Worm (Caenorhabditis elegans) whole organism, L1 larva: ENCODE measurements around the gene sre-50.

Experiments
- F16B12.6 ChIP-seq: fragments of 150-350 bp; optimal IDR thresholded peaks from 2 replicates; lab custom pipeline; 2014; ENCODE audit warnings: missing biosample characterization, missing genetic modification characterization
- Y116A8C.19 ChIP-seq: sonication (generic microtip); optimal IDR thresholded peaks from 2 replicates; lab custom pipeline; 2016; ENCODE audit warnings: missing compliant biosample characterization, missing genetic modification characterization, borderline replicate concordance
- ama-1 ChIP-seq: fragments of 150-350 bp; optimal IDR thresholded peaks from 2 replicates; lab custom pipeline; 2014
- ceh-88 ChIP-seq: fragments of 200-800 bp; sonication (Bioruptor generic); IDR thresholded peaks from 2 replicates; pipeline ENCODE4 v1.3.6; 2022; ENCODE audit warnings: missing genetic modification characterization, missing compliant biosample characterization
- dpl-1 ChIP-seq, 3 experiments: fragments of 150-350 bp in 2 of 3; sonication (generic microtip) in 1 of 3; optimal IDR thresholded peaks; 2 replicates each; lab custom pipeline; 2014 to 2017; ENCODE audit warnings: missing biosample characterization in 3 of 3, missing genetic modification characterization in 3 of 3, missing genetic modification reagents in 3 of 3
- egl-13 ChIP-seq: sonication (generic microtip); optimal IDR thresholded peaks from 2 replicates; lab custom pipeline; 2016; ENCODE audit warnings: missing genotype, missing genetic modification reagents, missing genetic modification characterization, missing compliant biosample characterization
- egl-27 ChIP-seq, 2 experiments: fragments of 150-350 bp in 1 of 2; sonication (generic microtip); optimal IDR thresholded peaks; 3 replicates each; lab custom pipeline; 2017 to 2018; ENCODE audit warnings: missing biosample characterization in 2 of 2, missing genetic modification characterization in 2 of 2, missing genetic modification reagents in 2 of 2
- elt-3 ChIP-seq, 6 experiments: fragments of 150-350 bp in 1 of 6; sonication (generic microtip); optimal IDR thresholded peaks; 2 replicates each; lab custom pipeline; 2017 to 2018; ENCODE audit warnings: missing biosample characterization in 6 of 6, missing genetic modification characterization in 6 of 6, inconsistent platforms in 1 of 6
- ets-5 ChIP-seq: fragments of 200-800 bp; sonication (Bioruptor generic); IDR thresholded peaks from 2 replicates; pipeline ENCODE4 v1.3.6; 2022; ENCODE audit warnings: missing genetic modification characterization, missing compliant biosample characterization
- fkh-10 ChIP-seq: sonication (generic microtip); optimal IDR thresholded peaks from 2 replicates; lab custom pipeline; 2017; ENCODE audit warnings: missing biosample characterization, missing genetic modification reagents, missing genetic modification characterization
- fkh-8 ChIP-seq: sonication (generic microtip); optimal IDR thresholded peaks from 2 replicates; lab custom pipeline; 2016; ENCODE audit warnings: mild to moderate bottlenecking, missing genetic modification characterization, missing compliant biosample characterization
- grh-1 ChIP-seq: fragments of 200-800 bp; sonication (Bioruptor generic); IDR thresholded peaks from 2 replicates; pipeline ENCODE4 v1.3.6; 2022; ENCODE audit warnings: missing genetic modification reagents, missing genetic modification characterization, missing compliant biosample characterization
- hlh-4 ChIP-seq: sonication (generic microtip); optimal IDR thresholded peaks from 2 replicates; lab custom pipeline; 2016; ENCODE audit warnings: mild to moderate bottlenecking, missing genetic modification characterization, missing compliant biosample characterization
- hpl-2 ChIP-seq: fragments of 150-350 bp; optimal IDR thresholded peaks from 2 replicates; lab custom pipeline; 2014; ENCODE audit warnings: missing biosample characterization, missing genetic modification reagents, missing genetic modification characterization
- isw-1 ChIP-seq: fragments of 200-800 bp; sonication (Bioruptor generic); IDR thresholded peaks from 2 replicates; pipeline ENCODE4 v1.3.6; 2022; ENCODE audit warnings: missing genetic modification characterization, missing compliant biosample characterization
- jun-1 ChIP-seq: fragments of 150-350 bp; optimal IDR thresholded peaks from 2 replicates; lab custom pipeline; 2014; ENCODE audit warnings: missing biosample characterization, missing genetic modification reagents, missing genetic modification characterization
- lin-15B ChIP-seq: fragments of 150-350 bp; sonication (generic microtip); optimal IDR thresholded peaks from 3 replicates; lab custom pipeline; 2014; ENCODE audit warnings: missing biosample characterization, missing genetic modification characterization
- mab-9 ChIP-seq: fragments of 200-800 bp; sonication (Bioruptor generic); IDR thresholded peaks from 2 replicates; pipeline ENCODE4 v1.3.6; 2022; ENCODE audit warnings: missing genetic modification reagents, missing genetic modification characterization, missing compliant biosample characterization
- mef-2 ChIP-seq: fragments of 150-350 bp; optimal IDR thresholded peaks from 2 replicates; lab custom pipeline; 2014; ENCODE audit warnings: missing biosample characterization, missing genetic modification characterization
- nhr-12 ChIP-seq: sonication (generic microtip); optimal IDR thresholded peaks from 2 replicates; lab custom pipeline; 2017; ENCODE audit warnings: missing biosample characterization, missing genetic modification characterization
- nhr-237 ChIP-seq: fragments of 150-350 bp; optimal IDR thresholded peaks from 2 replicates; lab custom pipeline; 2014; ENCODE audit warnings: missing biosample characterization, missing genetic modification characterization
- nhr-28 ChIP-seq: fragments of 150-350 bp; optimal IDR thresholded peaks from 2 replicates; lab custom pipeline; 2014; ENCODE audit warnings: missing biosample characterization, missing genetic modification characterization
- nhr-47 ChIP-seq: sonication (generic microtip); optimal IDR thresholded peaks from 2 replicates; lab custom pipeline; 2016; ENCODE audit warnings: mild to moderate bottlenecking, missing genetic modification characterization, moderate library complexity, missing compliant biosample characterization
- nhr-71 ChIP-seq: sonication (generic microtip); optimal IDR thresholded peaks from 2 replicates; lab custom pipeline; 2016; ENCODE audit warnings: mild to moderate bottlenecking, missing genetic modification characterization, moderate library complexity, missing compliant biosample characterization
- nhr-77 ChIP-seq: fragments of 150-350 bp; optimal IDR thresholded peaks from 2 replicates; lab custom pipeline; 2014; ENCODE audit warnings: missing biosample characterization, missing genetic modification characterization
- nhr-90 ChIP-seq: sonication (generic microtip); optimal IDR thresholded peaks from 2 replicates; lab custom pipeline; 2016; ENCODE audit warnings: mild to moderate bottlenecking, missing genetic modification characterization, missing compliant biosample characterization; ENCODE audit not compliant: poor library complexity
- pax-3 ChIP-seq: fragments of 200-800 bp; sonication (Bioruptor generic); optimal IDR thresholded peaks from 2 replicates; lab custom pipeline; 2018; ENCODE audit warnings: mild to moderate bottlenecking, missing genetic modification characterization, moderate library complexity, missing compliant biosample characterization
- pqm-1 ChIP-seq: sonication (generic microtip); optimal IDR thresholded peaks from 3 replicates; lab custom pipeline; 2017; ENCODE audit warnings: missing biosample characterization, missing genetic modification characterization
- rnt-1 ChIP-seq: sonication (generic microtip); optimal IDR thresholded peaks from 2 replicates; lab custom pipeline; 2016; ENCODE audit warnings: mild to moderate bottlenecking, missing genetic modification characterization, moderate library complexity, missing compliant biosample characterization
- snu-23 ChIP-seq: sonication (generic microtip); optimal IDR thresholded peaks from 2 replicates; lab custom pipeline; 2016; ENCODE audit warnings: missing genetic modification characterization, missing compliant biosample characterization
- sup-37 ChIP-seq: fragments of 200-800 bp; sonication (Bioruptor generic); optimal IDR thresholded peaks from 2 replicates; lab custom pipeline; 2018; ENCODE audit warnings: mild to moderate bottlenecking, missing genetic modification characterization, missing compliant biosample characterization
- swsn-7 ChIP-seq: sonication (generic microtip); optimal IDR thresholded peaks from 2 replicates; lab custom pipeline; 2016; ENCODE audit warnings: missing genetic modification characterization, missing compliant biosample characterization
- unc-130 ChIP-seq: fragments of 150-350 bp; optimal IDR thresholded peaks from 2 replicates; lab custom pipeline; 2017; ENCODE audit warnings: missing biosample characterization, missing genetic modification characterization, inconsistent platforms
- unc-30 ChIP-seq: sonication (generic microtip); optimal IDR thresholded peaks from 2 replicates; lab custom pipeline; 2017; ENCODE audit warnings: missing biosample characterization, missing genetic modification characterization
- unc-86 ChIP-seq: sonication (generic microtip); optimal IDR thresholded peaks from 2 replicates; lab custom pipeline; 2016; ENCODE audit warnings: missing genetic modification characterization, missing compliant biosample characterization
- unc-98 ChIP-seq: fragments of 200-800 bp; sonication (Bioruptor generic); IDR thresholded peaks from 2 replicates; pipeline ENCODE4 v1.3.6; 2022; ENCODE audit warnings: missing genetic modification characterization, missing compliant biosample characterization
- vab-15 ChIP-seq: sonication (generic microtip); optimal IDR thresholded peaks from 2 replicates; lab custom pipeline; 2017; ENCODE audit warnings: missing genotype, mild to moderate bottlenecking, missing genetic modification characterization, missing compliant biosample characterization
- ztf-11 ChIP-seq, 2 experiments: sonication (generic microtip); optimal IDR thresholded peaks; 2 replicates each; lab custom pipeline; 2016 to 2017; ENCODE audit warnings: missing genetic modification characterization in 2 of 2, missing biosample characterization in 1 of 2, missing compliant biosample characterization in 1 of 2
- ztf-4 ChIP-seq: fragments of 150-350 bp; optimal IDR thresholded peaks from 2 replicates; lab custom pipeline; 2014; ENCODE audit warnings: missing biosample characterization, missing genetic modification characterization

Gene sre-50

DNA sequence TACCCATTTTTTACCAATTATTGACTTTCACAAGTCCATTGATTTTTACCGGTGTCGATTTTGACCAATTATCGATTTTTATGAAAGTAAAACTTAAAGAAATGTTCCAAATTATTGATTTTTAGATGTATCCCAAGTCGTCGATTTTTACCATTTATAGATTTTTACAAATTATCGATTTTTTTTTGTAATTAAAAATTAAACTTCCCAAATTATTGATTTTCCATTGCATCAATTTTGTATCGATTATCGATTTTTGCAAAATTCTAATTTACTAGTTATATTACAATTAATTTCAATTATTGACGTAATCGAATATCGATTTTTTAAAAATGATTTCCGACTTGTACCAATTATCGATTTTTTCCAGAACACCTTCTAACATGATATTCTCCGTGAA lies at the start of gene sre-50:
Gene sre-50, plus strand, starts transcription at position 384 of the 400 bp plus-strand sequence.
- TF ChIP-seq nhr-237 (tag; lab: Kevin White, UChicago) (no peak), snu-23 (GFP tag; lab: Kevin White, UChicago) (no peak), ztf-4 (no peak), mab-9 (GFP tag; lab: Robert Waterston, UW) (no peak), ets-5 (no peak), hpl-2 (GFP tag; lab: Kevin White, UChicago) (no peak), F16B12.6 (tag; lab: Kevin White, UChicago) (no peak), pax-3 (tag; lab: Kevin White, UChicago) (no peak), fkh-8 (tag; lab: Kevin White, UChicago) (no peak), vab-15 (tag; lab: Kevin White, UChicago) (no peak), ztf-11 (tag; optimal IDR thresholded peaks at IDR 0.05; lab: Kevin White, UChicago) (no peak), hlh-4 (no peak), nhr-12 (tag; lab: Kevin White, UChicago) (no peak), unc-86 (tag; lab: Kevin White, UChicago) (no peak), ama-1 (no peak)

DNA sequence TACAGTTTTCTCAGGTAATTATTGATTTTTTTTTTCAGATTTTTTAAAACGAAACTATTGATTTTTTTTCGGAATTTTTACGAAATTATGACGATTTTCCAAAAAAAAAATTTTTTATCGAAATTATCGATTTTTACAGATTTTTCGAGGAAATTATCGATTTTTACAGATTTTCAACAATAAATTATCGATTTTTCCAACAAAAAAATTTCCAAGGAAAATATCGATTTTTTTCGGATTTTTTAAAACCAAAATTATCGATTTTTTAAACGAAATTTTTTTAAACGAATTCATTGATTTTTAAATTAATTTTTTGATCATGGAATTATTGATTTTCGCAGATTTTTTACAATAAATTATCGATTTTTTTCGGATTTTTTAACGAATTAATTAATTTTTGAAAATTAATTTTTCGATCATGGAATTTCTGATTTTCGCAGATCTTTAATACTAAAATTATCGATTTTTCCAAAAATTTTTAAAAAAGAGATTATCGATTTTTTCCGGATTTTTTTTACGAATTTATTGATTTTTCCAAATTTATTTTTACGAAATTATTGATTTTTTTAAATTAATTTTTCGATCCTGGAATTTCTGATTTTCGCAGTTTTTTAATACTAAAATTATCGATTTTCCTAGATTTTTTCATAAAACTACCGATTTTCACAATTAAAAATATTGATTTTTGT lies 47.6 kb upstream of the sre-50 start:
- TF ChIP-seq nhr-12 (tag; lab: Kevin White, UChicago) (no peak), unc-98 (no peak), pax-3 (tag; lab: Kevin White, UChicago) (no peak), unc-130 (tag; lab: Kevin White, UChicago) (no peak), ama-1 (no peak), fkh-8 (tag; lab: Kevin White, UChicago) (no peak), nhr-90 (tag; lab: Kevin White, UChicago) (no peak)

DNA sequence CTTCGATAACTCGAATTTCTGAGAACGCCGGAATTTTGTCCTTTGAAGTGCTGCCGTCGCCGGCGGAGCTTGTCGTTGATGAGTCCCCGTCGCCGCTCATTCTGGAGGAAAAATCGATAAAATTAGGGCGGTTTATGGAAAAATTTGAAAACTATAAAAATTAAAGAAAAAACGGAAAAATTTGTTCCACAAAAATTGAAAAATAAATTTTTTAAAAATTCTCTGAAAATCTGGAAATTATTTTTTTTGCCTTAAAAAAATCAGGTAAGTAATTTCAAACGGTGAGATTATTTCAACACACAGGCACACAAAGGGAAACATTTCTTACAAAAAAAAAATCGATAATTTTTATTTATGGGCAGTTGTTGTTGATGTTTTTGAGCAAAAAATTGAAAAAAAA lies 46.8 kb upstream of the sre-50 start, which contains the start of gene parn-2:
Gene parn-2, minus strand, starts transcription at position 101 of the 400 bp plus-strand sequence.
- no peak for TF ChIP-seq mef-2 (tag; lab: Kevin White, UChicago)
- no peak for TF ChIP-seq isw-1 (GFP tag; lab: Robert Waterston, UW)
- TF ChIP-seq ztf-4: no peak
- no peak for TF ChIP-seq pqm-1 (tag; lab: Kevin White, UChicago)
- no peak for TF ChIP-seq Y116A8C.19
- no peak for TF ChIP-seq elt-3 (tag; optimal IDR thresholded peaks at IDR 0.05; lab: Kevin White, UChicago)
- no peak for TF ChIP-seq nhr-47 (tag; lab: Kevin White, UChicago)
- no peak for TF ChIP-seq unc-98
- TF ChIP-seq egl-13 (tag; lab: Kevin White, UChicago): no peak
- no peak for TF ChIP-seq F16B12.6 (tag; lab: Kevin White, UChicago)
- no peak for TF ChIP-seq hpl-2 (GFP tag; lab: Kevin White, UChicago)
- TF ChIP-seq nhr-28 (tag; lab: Kevin White, UChicago): no peak
- no peak for TF ChIP-seq fkh-10
- no peak for TF ChIP-seq nhr-77 (tag; lab: Kevin White, UChicago)
- no peak for TF ChIP-seq egl-27 (tag; optimal IDR thresholded peaks at IDR 0.05; lab: Kevin White, UChicago)

DNA sequence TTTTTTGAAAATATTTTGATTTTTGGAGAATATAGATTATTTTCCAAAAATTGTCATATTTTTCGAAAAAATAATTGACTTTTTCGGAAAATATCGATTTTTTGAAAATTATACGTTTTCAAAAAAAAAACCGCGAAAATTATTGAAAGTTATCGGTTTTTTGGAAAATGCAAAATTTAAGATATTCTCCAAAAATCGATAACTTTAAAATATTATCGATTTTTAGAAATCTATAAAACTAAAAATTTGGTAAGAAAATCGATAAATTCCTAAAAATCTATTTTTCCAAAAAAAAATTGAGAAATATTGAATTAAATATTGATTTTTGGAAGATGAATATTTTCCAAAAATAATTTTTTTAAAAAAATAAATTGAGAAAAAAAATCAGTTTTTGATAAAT lies 46.2 kb upstream of the sre-50 start:
- TF ChIP-seq unc-86 (tag; lab: Kevin White, UChicago): no peak
- TF ChIP-seq nhr-71 (tag; lab: Kevin White, UChicago): no peak
- no peak for TF ChIP-seq lin-15B (tag; lab: Kevin White, UChicago)
- no peak for TF ChIP-seq sup-37 (GFP tag; lab: Kevin White, UChicago)
- no peak for TF ChIP-seq elt-3 (tag; optimal IDR thresholded peaks at IDR 0.05; lab: Kevin White, UChicago)
- no peak for TF ChIP-seq rnt-1 (tag; lab: Kevin White, UChicago)
- TF ChIP-seq unc-30 (tag; lab: Kevin White, UChicago): no peak
- no peak for TF ChIP-seq grh-1 (GFP tag; lab: Robert Waterston, UW)
- TF ChIP-seq swsn-7 (tag; lab: Kevin White, UChicago): no peak
- no peak for TF ChIP-seq dpl-1 (GFP tag; optimal IDR thresholded peaks at IDR 0.05; lab: Kevin White, UChicago)
- no peak for TF ChIP-seq fkh-8 (tag; lab: Kevin White, UChicago)
- no peak for TF ChIP-seq ceh-88
- no peak for TF ChIP-seq jun-1
- TF ChIP-seq, all 84 proteins: peak for 0
